Fruit fly (Drosophila melanogaster) whole organism, embryonic: ENCODE data around the gene east.

ENCODE experiments used
- Ada2b ChIP-seq: fragments of 200-800 bp; sonication (Bioruptor generic); IDR thresholded peaks from 2 replicates; pipeline ENCODE4 v1.3.6; 2022; ENCODE audit warnings: missing biosample characterization, missing genetic modification characterization
- B-H2 ChIP-seq: fragments of 200-800 bp; sonication (Bioruptor generic); optimal IDR thresholded peaks from 2 replicates; lab custom pipeline; 2018; ENCODE audit warnings: missing biosample characterization, mild to moderate bottlenecking, missing genetic modification characterization
- Bdp1 ChIP-seq: fragments of 200-800 bp; sonication (Bioruptor generic); optimal IDR thresholded peaks from 3 replicates; lab custom pipeline; 2016; ENCODE audit warnings: missing biosample characterization, missing genetic modification characterization
- C15 ChIP-seq: fragments of 200-800 bp; sonication (Bioruptor generic); IDR thresholded peaks from 3 replicates; pipeline ENCODE4 v1.3.6; 2022; ENCODE audit warnings: missing biosample characterization, missing genetic modification characterization
- CG10959 ChIP-seq: fragments of 200-800 bp; sonication (Bioruptor generic); IDR thresholded peaks from 2 replicates; pipeline ENCODE4 v1.3.6; 2022; ENCODE audit warnings: missing biosample characterization, missing genetic modification characterization
- CG11247 ChIP-seq: fragments of 200-800 bp; sonication (Bioruptor generic); IDR thresholded peaks from 2 replicates; pipeline ENCODE4 v1.3.6; 2022; ENCODE audit warnings: missing biosample characterization, missing genetic modification characterization
- CG11560 ChIP-seq: fragments of 200-800 bp; sonication (Bioruptor generic); IDR thresholded peaks from 3 replicates; pipeline ENCODE4 v1.3.6; 2022; ENCODE audit warnings: missing biosample characterization, missing genetic modification characterization
- CG14667 ChIP-seq: fragments of 200-800 bp; sonication (Bioruptor generic); IDR thresholded peaks from 2 replicates; pipeline ENCODE4 v1.3.6; 2022; ENCODE audit warnings: missing biosample characterization, missing genetic modification characterization
- CG17359 ChIP-seq: fragments of 200-800 bp; sonication (Bioruptor generic); optimal IDR thresholded peaks from 3 replicates; lab custom pipeline; 2018; ENCODE audit warnings: missing biosample characterization, mild to moderate bottlenecking, missing genetic modification characterization, moderate library complexity
- CG17568 ChIP-seq: fragments of 200-800 bp; sonication (Bioruptor generic); optimal IDR thresholded peaks from 2 replicates; lab custom pipeline; 2018; ENCODE audit warnings: missing biosample characterization, mild to moderate bottlenecking, missing genetic modification characterization, moderate library complexity
- CG3065 ChIP-seq: fragments of 200-800 bp; sonication (Bioruptor generic); optimal IDR thresholded peaks from 2 replicates; lab custom pipeline; 2016; ENCODE audit warnings: missing biosample characterization, missing genetic modification characterization
- CG3163 ChIP-seq: fragments of 200-800 bp; sonication (Bioruptor generic); optimal IDR thresholded peaks from 3 replicates; lab custom pipeline; 2016; ENCODE audit warnings: missing biosample characterization, missing genetic modification characterization
- CG32532 ChIP-seq: fragments of 200-800 bp; sonication (Bioruptor generic); IDR thresholded peaks from 2 replicates; pipeline ENCODE4 v1.3.6; 2022; ENCODE audit warnings: missing biosample characterization, missing genetic modification characterization
- CG42726 ChIP-seq: fragments of 200-800 bp; sonication (Bioruptor generic); IDR thresholded peaks from 2 replicates; pipeline ENCODE4 v1.3.6; 2022; ENCODE audit warnings: missing biosample characterization, missing genetic modification characterization; ENCODE audit not compliant: partially characterized antibody
- CG4854 ChIP-seq: fragments of 200-800 bp; sonication (Bioruptor generic); optimal IDR thresholded peaks from 2 replicates; lab custom pipeline; 2016; ENCODE audit warnings: missing biosample characterization, missing genetic modification characterization, inconsistent platforms
- CG6791 ChIP-seq: fragments of 200-800 bp; sonication (Bioruptor generic); IDR thresholded peaks from 3 replicates; pipeline ENCODE4 v1.3.6; 2022; ENCODE audit warnings: missing biosample characterization, missing genetic modification characterization; ENCODE audit not compliant: partially characterized antibody
- CG7271 ChIP-seq: fragments of 200-800 bp; sonication (Bioruptor generic); optimal IDR thresholded peaks from 2 replicates; lab custom pipeline; 2018; ENCODE audit warnings: missing biosample characterization, mild to moderate bottlenecking, missing genetic modification characterization, moderate library complexity
- CG8281 ChIP-seq: fragments of 200-800 bp; sonication (Bioruptor generic); optimal IDR thresholded peaks from 2 replicates; lab custom pipeline; 2018; ENCODE audit warnings: missing biosample characterization, mild to moderate bottlenecking, missing genetic modification characterization, moderate library complexity
- E2f2 ChIP-seq: fragments of 200-800 bp; sonication (Bioruptor generic); IDR thresholded peaks from 2 replicates; pipeline ENCODE4 v1.3.6; 2022; ENCODE audit warnings: missing biosample characterization, missing genetic modification characterization
- HHEX ChIP-seq: fragments of 200-800 bp; sonication (Bioruptor generic); optimal IDR thresholded peaks from 3 replicates; lab custom pipeline; 2017; ENCODE audit warnings: missing biosample characterization, mild to moderate bottlenecking, missing genetic modification characterization, missing genetic modification reagents
- Hand ChIP-seq: fragments of 200-800 bp; sonication (Bioruptor generic); optimal IDR thresholded peaks from 2 replicates; lab custom pipeline; 2017; ENCODE audit warnings: mild to moderate bottlenecking, missing biosample characterization, missing genetic modification reagents, missing genetic modification characterization
- Lhr ChIP-seq: fragments of 200-800 bp; sonication (Bioruptor generic); optimal IDR thresholded peaks from 3 replicates; lab custom pipeline; 2017; ENCODE audit warnings: mild to moderate bottlenecking, missing biosample characterization, missing genetic modification reagents, missing genetic modification characterization
- Max ChIP-seq: fragments of 200-800 bp; sonication (Bioruptor generic); optimal IDR thresholded peaks from 2 replicates; lab custom pipeline; 2016; ENCODE audit warnings: missing biosample characterization, mild to moderate bottlenecking, missing genetic modification characterization
- Poxn ChIP-seq: fragments of 200-800 bp; sonication (Bioruptor generic); IDR thresholded peaks from 2 replicates; pipeline ENCODE4 v1.3.6; 2022; ENCODE audit warnings: missing biosample characterization, missing genetic modification characterization
- Six4 ChIP-seq: fragments of 200-800 bp; sonication (Bioruptor generic); optimal IDR thresholded peaks from 2 replicates; lab custom pipeline; 2016; ENCODE audit warnings: missing biosample characterization, missing genetic modification characterization
- Vsx1 ChIP-seq: fragments of 200-800 bp; sonication (Bioruptor generic); optimal IDR thresholded peaks from 2 replicates; lab custom pipeline; 2017; ENCODE audit warnings: missing biosample characterization, mild to moderate bottlenecking, missing genetic modification characterization, missing genetic modification reagents
- Xbp1 ChIP-seq: fragments of 200-800 bp; sonication (Bioruptor generic); optimal IDR thresholded peaks from 3 replicates; lab custom pipeline; 2016; ENCODE audit warnings: missing biosample characterization, mild to moderate bottlenecking, missing genetic modification characterization
- ara ChIP-seq: fragments of 200-800 bp; sonication (Bioruptor generic); IDR thresholded peaks from 2 replicates; pipeline ENCODE4 v1.3.6; 2022; ENCODE audit warnings: missing biosample characterization, missing genetic modification characterization
- bowl ChIP-seq: fragments of 200-800 bp; sonication (Bioruptor generic); IDR thresholded peaks from 2 replicates; pipeline ENCODE4 v1.3.6; 2022; ENCODE audit warnings: missing biosample characterization, missing genetic modification characterization
- br ChIP-seq: fragments of >200 bp; optimal IDR thresholded peaks from 2 replicates; lab custom pipeline; 2017
- btn ChIP-seq: fragments of 200-800 bp; sonication (Bioruptor generic); optimal IDR thresholded peaks from 2 replicates; lab custom pipeline; 2016; ENCODE audit warnings: missing biosample characterization, missing genetic modification characterization
- crp ChIP-seq, 2 experiments: fragments of 200-800 bp; sonication (Bioruptor generic); optimal IDR thresholded peaks; 2 replicates in 1 of 2; 3 replicates in 1 of 2; lab custom pipeline; 2017; ENCODE audit warnings: missing biosample characterization in 2 of 2, missing genetic modification characterization in 2 of 2, mild to moderate bottlenecking in 1 of 2, moderate library complexity in 1 of 2
- disco-r ChIP-seq: fragments of 200-800 bp; sonication (Bioruptor generic); optimal IDR thresholded peaks from 2 replicates; lab custom pipeline; 2016; ENCODE audit warnings: missing biosample characterization, missing genetic modification characterization
- dpn ChIP-seq, 2 experiments: fragments of 200-800 bp; sonication (Bioruptor generic); optimal IDR thresholded peaks; 3 replicates each; lab custom pipeline; 2016; ENCODE audit warnings: missing biosample characterization in 2 of 2, missing genetic modification characterization in 2 of 2
- dysf ChIP-seq: fragments of 200-800 bp; sonication (Bioruptor generic); IDR thresholded peaks from 3 replicates; pipeline ENCODE4 v1.3.6; 2022; ENCODE audit warnings: missing biosample characterization, missing genetic modification characterization
- ewg ChIP-seq: fragments of 200-800 bp; sonication (Bioruptor generic); optimal IDR thresholded peaks from 3 replicates; lab custom pipeline; 2017; ENCODE audit warnings: mild to moderate bottlenecking, missing biosample characterization, missing genetic modification reagents, missing genetic modification characterization
- fru ChIP-seq: fragments of >200 bp; optimal IDR thresholded peaks from 2 replicates; lab custom pipeline; 2017
- inv ChIP-seq: fragments of 200-800 bp; sonication (Bioruptor generic); IDR thresholded peaks from 2 replicates; pipeline ENCODE4 v1.3.6; 2022; ENCODE audit warnings: missing biosample characterization, missing genetic modification characterization; ENCODE audit not compliant: partially characterized antibody
- jing ChIP-seq: fragments of 200-800 bp; sonication (Bioruptor generic); optimal IDR thresholded peaks from 2 replicates; lab custom pipeline; 2018; ENCODE audit warnings: missing biosample characterization, mild to moderate bottlenecking, missing genetic modification characterization
- kni ChIP-seq: fragments of 200-800 bp; sonication (Bioruptor generic); optimal IDR thresholded peaks from 3 replicates; lab custom pipeline; 2017; ENCODE audit warnings: mild to moderate bottlenecking, missing biosample characterization, missing genetic modification reagents, missing genetic modification characterization
- lmd ChIP-seq: fragments of 200-800 bp; sonication (Bioruptor generic); IDR thresholded peaks from 2 replicates; pipeline ENCODE4 v1.3.6; 2022; ENCODE audit warnings: missing biosample characterization, missing genetic modification characterization
- odd ChIP-seq: fragments of 200-800 bp; sonication (Bioruptor generic); optimal IDR thresholded peaks from 2 replicates; lab custom pipeline; 2017; ENCODE audit warnings: missing biosample characterization, mild to moderate bottlenecking, missing genetic modification characterization
- pfk ChIP-seq: fragments of 200-800 bp; sonication (Bioruptor generic); optimal IDR thresholded peaks from 2 replicates; lab custom pipeline; 2018; ENCODE audit warnings: missing biosample characterization, mild to moderate bottlenecking, missing genetic modification characterization, moderate library complexity
- pita ChIP-seq: fragments of 200-800 bp; sonication (Bioruptor generic); optimal IDR thresholded peaks from 2 replicates; lab custom pipeline; 2017; ENCODE audit warnings: missing biosample characterization, mild to moderate bottlenecking, missing genetic modification characterization
- sob ChIP-seq: fragments of 200-800 bp; sonication (Bioruptor generic); IDR thresholded peaks from 2 replicates; pipeline ENCODE4 v1.3.6; 2022; ENCODE audit warnings: missing biosample characterization, missing genetic modification characterization
- tin ChIP-seq: fragments of 200-800 bp; sonication (Bioruptor generic); optimal IDR thresholded peaks from 3 replicates; lab custom pipeline; 2016; ENCODE audit warnings: missing biosample characterization, missing genetic modification characterization
- trh ChIP-seq: fragments of 200-800 bp; sonication (Bioruptor generic); optimal IDR thresholded peaks from 2 replicates; lab custom pipeline; 2016; ENCODE audit warnings: missing biosample characterization, missing genetic modification characterization
- zen ChIP-seq: fragments of 200-800 bp; sonication (Bioruptor generic); optimal IDR thresholded peaks from 3 replicates; lab custom pipeline; 2018; ENCODE audit warnings: missing biosample characterization, mild to moderate bottlenecking, missing genetic modification characterization, moderate library complexity

east gene

dm6 chrX:2071878-2072817, 61.5 kb downstream of the east start, which contains the start of gene Rtca (continued):
- peak; percentile 68; the same call in 1 of the 2 replicates for TF ChIP-seq CG32532 (GFP tag; lab: Robert Waterston, UW)
- peak; percentile 44 for TF ChIP-seq HHEX
- TF ChIP-seq CG11247 (GFP tag; lab: Robert Waterston, UW), result peak; percentile 62; the same call in 1 of the 2 replicates
- TF ChIP-seq Vsx1 (GFP tag; lab: Kevin White, UChicago), result no peak
- TF ChIP-seq CG8281, result peak; percentile 18
- no peak for TF ChIP-seq CG3065 (GFP tag; lab: Kevin White, UChicago)
- TF ChIP-seq sob (GFP tag; lab: Robert Waterston, UW), result peak; percentile 64; the same call in 1 of the 2 replicates
- peak; percentile 58 for TF ChIP-seq CG17359
- peak; percentile 52 for TF ChIP-seq tin (GFP tag; lab: Kevin White, UChicago)
- TF ChIP-seq Lhr (GFP tag; lab: Kevin White, UChicago), result no peak
- TF ChIP-seq Xbp1 (GFP tag; lab: Kevin White, UChicago), result peak; percentile 65
- TF ChIP-seq crp (GFP tag; optimal IDR thresholded peaks at IDR 0.05; lab: Kevin White, UChicago), result no peak
- TF ChIP-seq kni (GFP tag; lab: Kevin White, UChicago), result no peak
- no peak for TF ChIP-seq pfk (GFP tag; lab: Kevin White, UChicago)
- peak; percentile 37 for TF ChIP-seq jing (GFP tag; lab: Kevin White, UChicago)
- TF ChIP-seq bowl (GFP tag; lab: Robert Waterston, UW), result no peak
- peak; percentile 75 for TF ChIP-seq lmd (GFP tag; lab: Robert Waterston, UW)
- peak; percentile 82 for TF ChIP-seq dysf (GFP tag; lab: Robert Waterston, UW)
- TF ChIP-seq dpn (GFP tag; optimal IDR thresholded peaks at IDR 0.05; lab: Kevin White, UChicago), result peak; percentile 66 to 74
- no peak for TF ChIP-seq fru (lab: Kevin White, UChicago)
- TF ChIP-seq Ada2b, result peak; percentile 59
- no peak for TF ChIP-seq CG11560 (tag; lab: Robert Waterston, UW)
- TF ChIP-seq CG42726 (GFP tag; lab: Robert Waterston, UW), result 0 out of 2 replicates have a peak, but pooled peaks have one; percentile 8
- TF ChIP-seq CG4854, result peak; percentile 39
- TF ChIP-seq br, result no peak
- no peak for TF ChIP-seq btn (GFP tag; lab: Kevin White, UChicago)
- TF ChIP-seq Max (GFP tag; lab: Kevin White, UChicago), result peak; percentile 58
- TF ChIP-seq Poxn (GFP tag; lab: Robert Waterston, UW), result 0 out of 2 replicates have a peak, but pooled peaks have one; percentile 15
- TF ChIP-seq CG7271 (tag; lab: Kevin White, UChicago), result no peak
- TF ChIP-seq C15 (GFP tag; lab: Robert Waterston, UW), result peak; percentile 32; the same call in 1 of the 3 replicates
- TF ChIP-seq ewg (GFP tag; lab: Kevin White, UChicago), result peak; percentile 39
- TF ChIP-seq Hand, result peak; percentile 80
- TF ChIP-seq odd (GFP tag; lab: Kevin White, UChicago), result peak; percentile 54
- peak; percentile 23 for TF ChIP-seq Bdp1 (GFP tag; lab: Kevin White, UChicago)
- peak; percentile 39; the same call in 1 of the 2 replicates for TF ChIP-seq E2f2
- TF ChIP-seq pita (GFP tag; lab: Kevin White, UChicago), result no peak
- no peak for TF ChIP-seq zen
- TF ChIP-seq Six4 (GFP tag; lab: Kevin White, UChicago), result peak; percentile 33
- TF ChIP-seq CG6791 (GFP tag; lab: Robert Waterston, UW), result no peak
- TF ChIP-seq inv, result no peak
- TF ChIP-seq ara (GFP tag; lab: Robert Waterston, UW), result 0 out of 2 replicates have a peak, but pooled peaks have one; percentile 15
- TF ChIP-seq trh (GFP tag; lab: Kevin White, UChicago), result peak; percentile 6
- no peak for TF ChIP-seq CG17568
- no peak for TF ChIP-seq disco-r (GFP tag; lab: Kevin White, UChicago)
- TF ChIP-seq CG10959 (GFP tag; lab: Robert Waterston, UW), result peak; percentile 42; the same call in 1 of the 2 replicates
- no peak for TF ChIP-seq B-H2
- TF ChIP-seq CG3163, result peak; percentile 55
- peak; percentile 48; the same call in 1 of the 2 replicates for TF ChIP-seq CG14667 (GFP tag; lab: Robert Waterston, UW)
